Worm (Caenorhabditis elegans) whole organism, late embryonic: Measurements from ENCODE around the gene ubc-9.
A peak's percentile ranks its signal among the peaks of the same experiment; 100 is the strongest.

ENCODE experiments used
- F13H6.1 ChIP-seq: sonication (generic microtip); optimal IDR thresholded peaks from 2 replicates; lab custom pipeline; 2016; ENCODE audit warnings: missing genetic modification characterization, missing compliant biosample characterization
- T23F11.4 ChIP-seq: fragments of 200-800 bp; sonication (Bioruptor generic); optimal IDR thresholded peaks from 2 replicates; lab custom pipeline; 2018; ENCODE audit warnings: mild to moderate bottlenecking, missing genetic modification characterization, missing compliant biosample characterization
- ahr-1 ChIP-seq: sonication (generic microtip); optimal IDR thresholded peaks from 2 replicates; lab custom pipeline; 2016; ENCODE audit warnings: missing genetic modification characterization, missing compliant biosample characterization
- ama-1 ChIP-seq: fragments of 150-350 bp; optimal IDR thresholded peaks from 2 replicates; lab custom pipeline; 2014
- ceh-14 ChIP-seq: sonication (generic microtip); optimal IDR thresholded peaks from 2 replicates; lab custom pipeline; 2016; ENCODE audit warnings: missing genotype, missing genetic modification characterization, missing compliant biosample characterization
- ceh-22 ChIP-seq: sonication (generic microtip); optimal IDR thresholded peaks from 2 replicates; lab custom pipeline; 2017; ENCODE audit warnings: missing biosample characterization, missing genetic modification characterization
- ceh-24 ChIP-seq: sonication (generic microtip); optimal IDR thresholded peaks from 2 replicates; lab custom pipeline; 2016; ENCODE audit warnings: mild to moderate bottlenecking, missing genetic modification characterization, missing compliant biosample characterization
- ceh-30 ChIP-seq: fragments of 150-350 bp; optimal IDR thresholded peaks from 2 replicates; lab custom pipeline; 2014; ENCODE audit warnings: missing biosample characterization, missing genetic modification characterization
- ceh-31 ChIP-seq: sonication (generic microtip); optimal IDR thresholded peaks from 2 replicates; lab custom pipeline; 2016; ENCODE audit warnings: missing genetic modification characterization, missing compliant biosample characterization
- ceh-34 ChIP-seq: sonication (generic microtip); optimal IDR thresholded peaks from 2 replicates; lab custom pipeline; 2016; ENCODE audit warnings: mild to moderate bottlenecking, missing genetic modification characterization, missing compliant biosample characterization
- ceh-45 ChIP-seq: fragments of 200-800 bp; sonication (Bioruptor generic); IDR thresholded peaks from 2 replicates; pipeline ENCODE4 v1.3.6; 2022; ENCODE audit warnings: missing genetic modification reagents, missing genetic modification characterization, missing compliant biosample characterization
- ceh-6 ChIP-seq: fragments of 200-800 bp; sonication (Bioruptor generic); optimal IDR thresholded peaks from 2 replicates; lab custom pipeline; 2018; ENCODE audit warnings: mild to moderate bottlenecking, missing genetic modification characterization, missing compliant biosample characterization
- dmd-4 ChIP-seq: sonication (generic microtip); optimal IDR thresholded peaks from 2 replicates; lab custom pipeline; 2016; ENCODE audit warnings: borderline replicate concordance, missing genetic modification characterization, missing compliant biosample characterization
- elt-2 ChIP-seq: sonication (generic microtip); optimal IDR thresholded peaks from 2 replicates; lab custom pipeline; 2016; ENCODE audit warnings: missing genetic modification reagents, missing genetic modification characterization, missing compliant biosample characterization
- elt-4 ChIP-seq: sonication (generic microtip); optimal IDR thresholded peaks from 2 replicates; lab custom pipeline; 2016; ENCODE audit warnings: missing genetic modification characterization, missing compliant biosample characterization
- ets-4 ChIP-seq: sonication (generic microtip); optimal IDR thresholded peaks from 2 replicates; lab custom pipeline; 2016; ENCODE audit warnings: missing genetic modification characterization, missing compliant biosample characterization
- fkh-10 ChIP-seq: fragments of 150-350 bp; optimal IDR thresholded peaks from 2 replicates; lab custom pipeline; 2014; ENCODE audit warnings: missing biosample characterization, missing genetic modification reagents, missing genetic modification characterization
- fkh-6 ChIP-seq: sonication (generic microtip); optimal IDR thresholded peaks from 2 replicates; lab custom pipeline; 2016; ENCODE audit warnings: missing genetic modification characterization, missing compliant biosample characterization
- hlh-13 ChIP-seq: fragments of 200-800 bp; sonication (Bioruptor generic); optimal IDR thresholded peaks from 2 replicates; lab custom pipeline; 2018; ENCODE audit warnings: mild to moderate bottlenecking, missing genetic modification characterization, missing compliant biosample characterization
- hlh-15 ChIP-seq: sonication (generic microtip); optimal IDR thresholded peaks from 2 replicates; lab custom pipeline; 2016; ENCODE audit warnings: missing genetic modification characterization, missing compliant biosample characterization
- hlh-30 ChIP-seq: sonication (generic microtip); optimal IDR thresholded peaks from 2 replicates; lab custom pipeline; 2017; ENCODE audit warnings: antibody characterized with exemption, missing genetic modification characterization, missing compliant biosample characterization; ENCODE audit not compliant: insufficient read depth
- hlh-6 ChIP-seq: sonication (generic microtip); optimal IDR thresholded peaks from 2 replicates; lab custom pipeline; 2016; ENCODE audit warnings: missing genotype, missing genetic modification characterization, missing compliant biosample characterization
- lim-6 ChIP-seq: sonication (generic microtip); optimal IDR thresholded peaks from 2 replicates; lab custom pipeline; 2016; ENCODE audit warnings: missing genetic modification characterization, missing compliant biosample characterization
- lin-11 ChIP-seq: fragments of 200-800 bp; sonication (Bioruptor generic); optimal IDR thresholded peaks from 2 replicates; lab custom pipeline; 2018; ENCODE audit warnings: mild to moderate bottlenecking, missing genetic modification characterization, missing compliant biosample characterization
- mec-3 ChIP-seq: sonication (generic microtip); optimal IDR thresholded peaks from 2 replicates; lab custom pipeline; 2016; ENCODE audit warnings: borderline replicate concordance, missing genetic modification characterization, missing compliant biosample characterization
- nfya-1 ChIP-seq: sonication (generic microtip); optimal IDR thresholded peaks from 2 replicates; lab custom pipeline; 2017; ENCODE audit warnings: missing genetic modification characterization, mild to moderate bottlenecking, missing compliant biosample characterization, antibody characterized with exemption, moderate library complexity
- nhr-11 ChIP-seq: fragments of 150-350 bp; optimal IDR thresholded peaks from 2 replicates; lab custom pipeline; 2014; ENCODE audit warnings: missing biosample characterization, missing genetic modification characterization
- pax-1 ChIP-seq: fragments of 150-350 bp; optimal IDR thresholded peaks from 2 replicates; lab custom pipeline; 2014; ENCODE audit warnings: missing biosample characterization, missing genetic modification characterization
- pha-2 ChIP-seq: sonication (generic microtip); optimal IDR thresholded peaks from 2 replicates; lab custom pipeline; 2017; ENCODE audit warnings: mild to moderate bottlenecking, missing genetic modification characterization, missing compliant biosample characterization
- pha-4 ChIP-seq: fragments of 150-350 bp; optimal IDR thresholded peaks from 2 replicates; lab custom pipeline; 2018; ENCODE audit warnings: missing biosample characterization, missing genetic modification reagents, missing genetic modification characterization
- sox-2 ChIP-seq: fragments of 200-800 bp; sonication (Bioruptor generic); IDR thresholded peaks from 2 replicates; pipeline ENCODE4 v1.3.6; 2022; ENCODE audit warnings: missing genetic modification reagents, missing genetic modification characterization, missing compliant biosample characterization
- sox-4 ChIP-seq: sonication (generic microtip); optimal IDR thresholded peaks from 2 replicates; lab custom pipeline; 2017; ENCODE audit warnings: mild to moderate bottlenecking, missing genetic modification characterization, inconsistent platforms, missing compliant biosample characterization
- syd-9 ChIP-seq: sonication (generic microtip); optimal IDR thresholded peaks from 2 replicates; lab custom pipeline; 2016; ENCODE audit warnings: mild to moderate bottlenecking, missing genetic modification characterization, moderate library complexity, missing compliant biosample characterization
- tbx-7 ChIP-seq: sonication (generic microtip); optimal IDR thresholded peaks from 2 replicates; lab custom pipeline; 2016; ENCODE audit warnings: missing genotype, missing genetic modification characterization, missing compliant biosample characterization
- unc-42 ChIP-seq: sonication (generic microtip); optimal IDR thresholded peaks from 2 replicates; lab custom pipeline; 2016; ENCODE audit warnings: missing genotype, missing genetic modification characterization, missing compliant biosample characterization
- unc-55 ChIP-seq: sonication (generic microtip); optimal IDR thresholded peaks from 2 replicates; lab custom pipeline; 2017; ENCODE audit warnings: missing biosample characterization, missing genetic modification reagents, missing genetic modification characterization
- ztf-16 ChIP-seq: sonication (generic microtip); optimal IDR thresholded peaks from 2 replicates; lab custom pipeline; 2017; ENCODE audit warnings: missing genetic modification characterization, missing compliant biosample characterization

The ubc-9 gene

ce11 chrIV:4650624-4651094, at the start of gene ubc-9 (continued):
- TF ChIP-seq ceh-31 (tag; lab: Kevin White, UChicago) (peak; percentile 60), T23F11.4 (no peak), ceh-22 (tag; lab: Kevin White, UChicago) (no peak), dmd-4 (no peak), lim-6 (tag; lab: Kevin White, UChicago) (no peak), hlh-13 (GFP tag; lab: Kevin White, UChicago) (no peak), ama-1 (no peak), ceh-6 (no peak), nfya-1 (peak; percentile 42), elt-4 (no peak), hlh-6 (tag; lab: Kevin White, UChicago) (no peak), sox-2 (GFP tag; lab: Robert Waterston, UW) (no peak)

ce11 chrIV:4602565-4602964, 48.3 kb upstream of the ubc-9 start, which contains the start of gene F19C7.4:
Gene F19C7.4, plus strand, starts transcription at chrIV:4602865.
- TF ChIP-seq unc-42 (tag; lab: Kevin White, UChicago) (no peak), ceh-34 (tag; lab: Kevin White, UChicago) (no peak), mec-3 (tag; lab: Kevin White, UChicago) (no peak), ceh-14 (tag; lab: Kevin White, UChicago) (no peak), T23F11.4 (no peak)

- TF ChIP-seq syd-9 (tag; lab: Kevin White, UChicago) (no peak), hlh-15 (tag; lab: Kevin White, UChicago) (no peak), pha-2 (tag; lab: Kevin White, UChicago) (no peak)
These were observed 45.2 kb upstream of the ubc-9 start, which contains the start of gene nspg-10 for ce11 chrIV:4605608-4606007. Gene nspg-10, plus strand, starts transcription at chrIV:4605786.

- TF ChIP-seq hlh-30 (tag; lab: Kevin White, UChicago) = no peak
- TF ChIP-seq elt-4 = peak; percentile 70
These were observed 42.2 kb upstream of the ubc-9 start for ce11 chrIV:4608661-4609060.

ce11 chrIV:4609568-4609967, 41.3 kb upstream of the ubc-9 start, which contains the start of gene col-110:
Gene col-110, minus strand, starts transcription at chrIV:4609668.
- TF ChIP-seq ceh-30 (tag; lab: Kevin White, UChicago) = no peak
- TF ChIP-seq sox-2 (GFP tag; lab: Robert Waterston, UW) = no peak
- no peak for TF ChIP-seq ceh-6
- TF ChIP-seq ets-4 (tag; lab: Kevin White, UChicago) = no peak
- TF ChIP-seq hlh-6 (tag; lab: Kevin White, UChicago) = no peak
- TF ChIP-seq ceh-31 (tag; lab: Kevin White, UChicago) = no peak
- no peak for TF ChIP-seq ahr-1 (tag; lab: Kevin White, UChicago)
- TF ChIP-seq nhr-11 (tag; lab: Kevin White, UChicago) = no peak
- TF ChIP-seq F13H6.1 = no peak
- TF ChIP-seq fkh-10 (GFP tag; lab: Kevin White, UChicago) = no peak
- TF ChIP-seq lim-6 (tag; lab: Kevin White, UChicago) = no peak
- no peak for TF ChIP-seq ztf-16 (tag; lab: Kevin White, UChicago)
- no peak for TF ChIP-seq lin-11 (tag; lab: Kevin White, UChicago)
- no peak for TF ChIP-seq unc-55 (GFP tag; lab: Kevin White, UChicago)
- no peak for TF ChIP-seq ceh-24 (tag; lab: Kevin White, UChicago)
- TF ChIP-seq pax-1 (tag; lab: Kevin White, UChicago) = no peak
- no peak for TF ChIP-seq elt-2 (tag; lab: Kevin White, UChicago)

DNA sequence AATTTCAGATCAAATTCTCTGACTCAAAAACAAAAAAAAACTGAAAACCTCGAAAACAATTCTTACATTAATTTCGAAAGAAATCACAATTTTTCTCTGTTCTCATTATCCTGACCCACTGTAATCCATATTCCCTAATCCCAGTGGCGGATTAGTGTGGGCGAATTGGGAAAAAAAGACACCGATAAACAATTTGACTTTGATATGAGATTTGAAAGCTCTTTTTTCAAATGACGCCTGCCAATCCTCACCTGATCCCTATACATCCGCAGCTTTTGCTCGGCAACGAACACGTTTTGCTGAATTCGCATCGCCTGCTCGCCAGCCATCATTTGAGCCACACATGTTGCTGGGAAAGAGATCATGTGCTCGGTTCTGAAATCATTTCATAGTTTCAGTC, 39.1 kb upstream of the ubc-9 start:
- TF ChIP-seq ets-4 (tag; lab: Kevin White, UChicago) (no peak), fkh-6 (tag; lab: Kevin White, UChicago) (no peak), sox-4 (tag; lab: Kevin White, UChicago) (no peak), ceh-22 (tag; lab: Kevin White, UChicago) (no peak), sox-2 (GFP tag; lab: Robert Waterston, UW) (no peak), ceh-45 (GFP tag; lab: Robert Waterston, UW) (no peak), tbx-7 (tag; lab: Kevin White, UChicago) (no peak), pha-4 (tag; lab: Kevin White, UChicago) (no peak)
